Worm (Caenorhabditis elegans) whole organism, L3 larva: ENCODE measurements around the gene Y41E3.22.
A peak's percentile ranks its signal among the peaks of the same experiment; 100 is the strongest.

Experiments
- R02D3.7 ChIP-seq: fragments of 150-350 bp; optimal IDR thresholded peaks from 2 replicates; lab custom pipeline; 2014; ENCODE audit warnings: missing biosample characterization, missing genetic modification characterization
- ZK546.5 ChIP-seq: sonication (generic microtip); optimal IDR thresholded peaks from 2 replicates; lab custom pipeline; 2017; ENCODE audit warnings: missing biosample characterization, missing genetic modification characterization
- aly-2 ChIP-seq: fragments of 150-350 bp; optimal IDR thresholded peaks from 2 replicates; lab custom pipeline; 2014; ENCODE audit warnings: missing biosample characterization, missing genetic modification characterization
- ama-1 ChIP-seq: fragments of 150-350 bp; optimal IDR thresholded peaks from 2 replicates; lab custom pipeline; 2018
- ceh-16 ChIP-seq: sonication (generic microtip); optimal IDR thresholded peaks from 2 replicates; lab custom pipeline; 2017; ENCODE audit warnings: missing biosample characterization, missing genetic modification characterization
- ceh-28 ChIP-seq: fragments of 150-350 bp; optimal IDR thresholded peaks from 2 replicates; lab custom pipeline; 2014; ENCODE audit warnings: missing biosample characterization, missing genetic modification reagents, missing genetic modification characterization
- ceh-9 ChIP-seq: sonication (generic microtip); optimal IDR thresholded peaks from 2 replicates; lab custom pipeline; 2018; ENCODE audit warnings: missing biosample characterization, missing genetic modification characterization
- daf-12 ChIP-seq: fragments of 150-350 bp; optimal IDR thresholded peaks from 2 replicates; lab custom pipeline; 2014; ENCODE audit warnings: missing biosample characterization, missing genetic modification reagents, missing genetic modification characterization
- elt-1 ChIP-seq: fragments of 150-350 bp; optimal IDR thresholded peaks from 2 replicates; lab custom pipeline; 2014; ENCODE audit warnings: missing biosample characterization, missing genetic modification characterization
- elt-2 ChIP-seq: sonication (generic microtip); optimal IDR thresholded peaks from 2 replicates; lab custom pipeline; 2016; ENCODE audit warnings: missing genetic modification reagents, mild to moderate bottlenecking, missing genetic modification characterization, missing compliant biosample characterization
- fkh-10 ChIP-seq: sonication (generic microtip); optimal IDR thresholded peaks from 2 replicates; lab custom pipeline; 2017; ENCODE audit warnings: missing biosample characterization, missing genetic modification reagents, missing genetic modification characterization
- hmg-11 ChIP-seq: sonication (generic microtip); optimal IDR thresholded peaks from 2 replicates; lab custom pipeline; 2016; ENCODE audit warnings: missing genetic modification characterization, missing compliant biosample characterization
- jun-1 ChIP-seq: fragments of 150-350 bp; optimal IDR thresholded peaks from 2 replicates; lab custom pipeline; 2014; ENCODE audit warnings: missing biosample characterization, missing genetic modification reagents, missing genetic modification characterization
- lin-15B ChIP-seq: fragments of 150-350 bp; optimal IDR thresholded peaks from 2 replicates; lab custom pipeline; 2014; ENCODE audit warnings: missing biosample characterization, missing genetic modification characterization
- lin-39 ChIP-seq: fragments of 150-350 bp; optimal IDR thresholded peaks from 2 replicates; lab custom pipeline; 2018; ENCODE audit warnings: missing biosample characterization, missing genetic modification reagents, missing genetic modification characterization
- lsy-12 ChIP-seq: sonication (generic microtip); optimal IDR thresholded peaks from 2 replicates; lab custom pipeline; 2016; ENCODE audit warnings: mild to moderate bottlenecking, missing genetic modification characterization, missing compliant biosample characterization
- mml-1 ChIP-seq: fragments of 150-350 bp; sonication (generic microtip); optimal IDR thresholded peaks from 3 replicates; lab custom pipeline; 2014; ENCODE audit warnings: missing biosample characterization, missing genetic modification characterization
- nfya-1 ChIP-seq: sonication (generic microtip); optimal IDR thresholded peaks from 2 replicates; lab custom pipeline; 2017; ENCODE audit warnings: missing genetic modification characterization, mild to moderate bottlenecking, missing compliant biosample characterization, antibody characterized with exemption, moderate library complexity; ENCODE audit not compliant: insufficient read depth
- nhr-11 ChIP-seq: fragments of 150-350 bp; optimal IDR thresholded peaks from 2 replicates; lab custom pipeline; 2014; ENCODE audit warnings: missing biosample characterization, missing genetic modification characterization
- nhr-23 ChIP-seq: fragments of 150-350 bp; optimal IDR thresholded peaks from 2 replicates; lab custom pipeline; 2014; ENCODE audit warnings: missing biosample characterization, missing genetic modification reagents, missing genetic modification characterization
- nhr-237 ChIP-seq: fragments of 150-350 bp; optimal IDR thresholded peaks from 2 replicates; lab custom pipeline; 2014; ENCODE audit warnings: missing biosample characterization, missing genetic modification characterization
- nhr-25 ChIP-seq: sonication (generic microtip); optimal IDR thresholded peaks from 2 replicates; lab custom pipeline; 2017; ENCODE audit warnings: missing biosample characterization, missing genetic modification characterization
- nhr-67 ChIP-seq: fragments of 150-350 bp; optimal IDR thresholded peaks from 2 replicates; lab custom pipeline; 2014; ENCODE audit warnings: missing biosample characterization, missing genetic modification characterization
- nhr-76 ChIP-seq: fragments of 150-350 bp; sonication (generic microtip); optimal IDR thresholded peaks from 5 replicates; lab custom pipeline; 2014; ENCODE audit warnings: missing biosample characterization, missing genetic modification characterization
- nhr-77 ChIP-seq: fragments of 150-350 bp; optimal IDR thresholded peaks from 2 replicates; lab custom pipeline; 2014; ENCODE audit warnings: missing biosample characterization, missing genetic modification characterization
- pha-4 ChIP-seq: fragments of 150-350 bp; optimal IDR thresholded peaks from 2 replicates; lab custom pipeline; 2014; ENCODE audit warnings: missing biosample characterization, missing genetic modification reagents, missing genetic modification characterization
- pqm-1 ChIP-seq: fragments of 150-350 bp; optimal IDR thresholded peaks from 2 replicates; lab custom pipeline; 2017; ENCODE audit warnings: missing biosample characterization, missing genetic modification characterization, inconsistent platforms
- sea-2 ChIP-seq: fragments of 150-350 bp; sonication (generic microtip); optimal IDR thresholded peaks from 4 replicates; lab custom pipeline; 2014; ENCODE audit warnings: missing biosample characterization, missing genetic modification reagents, missing genetic modification characterization
- skn-1 ChIP-seq: fragments of 150-350 bp; optimal IDR thresholded peaks from 2 replicates; lab custom pipeline; 2014; ENCODE audit warnings: missing biosample characterization, missing genetic modification characterization
- snpc-4 ChIP-seq: fragments of 150-350 bp; optimal IDR thresholded peaks from 2 replicates; lab custom pipeline; 2014; ENCODE audit warnings: missing biosample characterization, missing genetic modification characterization
- tbx-2 ChIP-seq: sonication (generic microtip); optimal IDR thresholded peaks from 2 replicates; lab custom pipeline; 2016; ENCODE audit warnings: mild to moderate bottlenecking, missing genetic modification characterization, missing compliant biosample characterization
- unc-39 ChIP-seq: sonication (generic microtip); optimal IDR thresholded peaks from 4 replicates; lab custom pipeline; 2017; ENCODE audit warnings: missing biosample characterization, missing genetic modification characterization
- unc-62 ChIP-seq: fragments of 150-350 bp; sonication (generic microtip); optimal IDR thresholded peaks from 4 replicates; lab custom pipeline; 2014; ENCODE audit warnings: missing biosample characterization, missing genetic modification reagents, missing genetic modification characterization
- ztf-11 ChIP-seq: fragments of 150-350 bp; optimal IDR thresholded peaks from 2 replicates; lab custom pipeline; 2014; ENCODE audit warnings: missing biosample characterization, missing genetic modification characterization
- ztf-4 ChIP-seq: fragments of 150-350 bp; optimal IDR thresholded peaks from 2 replicates; lab custom pipeline; 2014; ENCODE audit warnings: missing biosample characterization, missing genetic modification characterization

Y41E3.22 gene

DNA sequence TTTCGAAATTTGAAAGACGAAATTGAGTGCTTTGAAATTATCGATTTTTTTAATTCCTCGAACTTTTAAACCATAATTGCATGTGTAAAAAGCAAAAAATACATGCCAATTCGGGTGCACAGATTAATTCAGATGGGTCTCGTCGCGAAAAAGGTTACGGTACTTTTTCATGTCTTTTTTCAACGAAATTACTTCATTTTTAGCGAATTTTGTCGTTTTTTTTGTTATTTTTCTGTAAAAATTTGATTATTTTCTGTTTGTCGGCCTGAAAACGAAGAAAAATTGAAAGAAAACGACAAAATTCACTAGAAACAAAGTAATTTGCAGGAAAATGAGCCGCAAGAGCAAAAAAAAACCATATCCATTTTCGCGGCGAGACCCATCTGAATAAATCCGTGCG lies 4.3 kb downstream of the Y41E3.22 start:
- TF ChIP-seq unc-39 (no peak), ceh-28 (peak; percentile 29)
- TF ChIP-seq, all 47 proteins: peak for 1

DNA sequence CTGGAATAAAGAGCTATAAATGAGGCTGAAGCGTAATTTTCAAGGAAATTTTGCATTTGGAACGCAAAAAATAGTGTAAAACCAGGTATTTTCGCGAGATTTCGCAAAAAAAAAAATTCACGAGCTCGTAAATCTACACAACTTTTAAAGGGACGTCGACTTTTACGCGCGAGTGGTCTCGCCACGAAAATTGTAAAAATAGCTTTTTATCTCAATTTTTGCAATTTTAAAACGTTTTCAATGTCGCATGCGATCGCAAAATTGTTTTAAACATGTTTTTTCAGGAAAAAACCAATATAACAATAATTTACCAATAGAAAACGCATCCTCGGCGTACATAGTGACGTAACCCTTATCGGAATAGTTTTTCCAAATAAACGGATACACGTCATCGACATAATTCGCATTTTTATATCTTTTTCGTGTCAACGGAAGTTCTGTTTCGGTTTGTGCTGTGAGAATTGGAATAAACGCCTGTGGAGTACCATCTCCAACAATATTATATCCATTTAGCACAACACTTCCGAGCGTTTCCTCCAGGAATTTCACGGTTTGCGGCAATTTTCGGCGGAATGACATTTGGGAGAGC lies 6.3 kb downstream of the Y41E3.22 start:
- TF ChIP-seq aly-2 (tag; lab: Kevin White, UChicago): peak; percentile 42
- peak; percentile 81 for TF ChIP-seq R02D3.7 (tag; lab: Kevin White, UChicago)
- TF ChIP-seq unc-39: no peak
- TF ChIP-seq lin-15B (tag; lab: Kevin White, UChicago): peak; percentile 12
- TF ChIP-seq pha-4: peak; percentile 5

DNA sequence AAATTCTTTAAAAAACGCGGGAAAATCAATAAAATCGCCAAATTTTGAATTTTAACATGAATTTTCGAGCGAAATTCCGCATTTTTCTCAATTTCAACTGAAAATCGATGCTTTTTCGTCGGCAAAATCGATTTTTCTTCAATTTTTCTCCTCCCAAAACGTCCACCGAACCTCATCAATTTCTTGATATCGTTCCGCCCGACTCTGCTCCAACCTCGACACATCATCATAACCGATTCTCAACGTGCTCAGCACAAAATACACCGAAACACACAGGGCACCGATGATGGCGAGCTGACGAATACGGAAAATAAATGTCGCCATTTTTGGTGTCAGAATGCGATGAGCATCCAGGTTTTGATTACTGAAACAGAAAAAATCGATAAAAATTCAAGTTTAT lies 8.0 kb downstream of the Y41E3.22 start, which contains the start of gene Y41E3.1:
TSS of gene Y41E3.1 (minus strand) at position 324 of the 400 bp plus-strand sequence.
- TF ChIP-seq nhr-76 (tag; lab: Kevin White, UChicago) (no peak), unc-62 (GFP tag; lab: Kevin White, UChicago) (no peak), nhr-237 (tag; lab: Kevin White, UChicago) (no peak), daf-12 (tag; lab: Kevin White, UChicago) (no peak), nhr-25 (no peak), tbx-2 (tag; lab: Kevin White, UChicago) (no peak), lsy-12 (tag; lab: Kevin White, UChicago) (no peak), sea-2 (no peak), nhr-67 (tag; lab: Kevin White, UChicago) (no peak)

DNA sequence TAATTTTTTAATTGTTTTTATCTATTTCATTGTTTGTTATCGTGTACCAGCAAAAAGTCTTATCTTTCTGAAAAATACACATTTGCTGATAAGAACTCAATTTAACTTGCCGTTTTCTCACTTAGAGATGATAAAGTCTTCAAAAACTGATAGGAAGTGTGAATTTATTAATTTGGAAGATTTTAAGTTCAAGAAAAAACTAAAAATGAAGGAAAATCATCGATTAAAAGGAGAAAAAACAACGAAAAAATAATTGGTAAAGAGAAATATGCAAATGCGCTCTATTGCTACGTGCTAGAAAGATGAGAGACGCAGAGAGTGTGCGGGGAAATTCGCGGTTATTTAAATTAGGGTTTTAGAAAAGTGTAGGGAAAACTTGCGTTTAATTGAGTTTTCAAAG lies 8.9 kb downstream of the Y41E3.22 start:
- TF ChIP-seq lsy-12 (tag; lab: Kevin White, UChicago) (no peak), nhr-11 (tag; lab: Kevin White, UChicago) (no peak), ama-1 (lab: Kevin White, UChicago) (no peak), hmg-11 (tag; lab: Kevin White, UChicago) (peak; percentile 62), R02D3.7 (tag; lab: Kevin White, UChicago) (peak; percentile 74), nhr-76 (tag; lab: Kevin White, UChicago) (no peak), nhr-77 (tag; lab: Kevin White, UChicago) (no peak), jun-1 (tag; lab: Kevin White, UChicago) (peak; percentile 26), nhr-23 (tag; lab: Kevin White, UChicago) (no peak), elt-2 (tag; lab: Kevin White, UChicago) (peak; percentile 97), snpc-4 (tag; lab: Kevin White, UChicago) (peak; percentile 87), lin-39 (peak; percentile 12), ztf-4 (tag; lab: Kevin White, UChicago) (no peak), nfya-1 (tag; lab: Kevin White, UChicago) (peak; percentile 86), ztf-11 (tag; lab: Kevin White, UChicago) (no peak), fkh-10 (GFP tag; lab: Kevin White, UChicago) (peak; percentile 10), lin-15B (tag; lab: Kevin White, UChicago) (peak; percentile 91), pqm-1 (peak; percentile 86), ceh-16 (tag; lab: Kevin White, UChicago) (no peak), mml-1 (tag; lab: Kevin White, UChicago) (no peak), nhr-25 (peak; percentile 51), elt-1 (tag; lab: Kevin White, UChicago) (no peak), skn-1 (tag; lab: Kevin White, UChicago) (peak; percentile 19), ZK546.5 (tag; lab: Kevin White, UChicago) (no peak), pha-4 (peak; percentile 74)
- TF ChIP-seq, all 47 proteins: peak for 13

DNA sequence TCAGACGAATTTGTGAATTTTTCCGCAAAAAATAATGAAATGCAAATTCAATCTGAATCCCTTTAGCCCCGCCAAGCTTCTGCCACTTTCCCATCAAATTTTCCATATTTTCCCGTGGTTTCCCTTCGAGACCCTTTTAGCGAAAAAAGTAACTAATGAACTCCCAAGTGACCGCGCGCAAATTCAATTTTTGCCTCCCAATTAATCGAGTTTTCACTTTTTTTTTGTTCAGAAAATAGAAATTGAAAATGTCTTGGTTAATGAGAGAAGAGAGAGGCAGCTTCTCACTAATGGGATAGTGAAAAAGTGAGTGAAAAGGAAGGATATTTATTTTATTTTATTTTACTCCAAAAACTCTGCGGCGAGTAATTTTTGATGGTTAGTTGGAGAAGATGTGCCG lies 9.6 kb downstream of the Y41E3.22 start:
- no peak for TF ChIP-seq tbx-2 (tag; lab: Kevin White, UChicago)
- no peak for TF ChIP-seq ZK546.5 (tag; lab: Kevin White, UChicago)
- TF ChIP-seq ztf-4 (tag; lab: Kevin White, UChicago): no peak
- TF ChIP-seq daf-12 (tag; lab: Kevin White, UChicago): no peak
- no peak for TF ChIP-seq ceh-9 (tag; lab: Kevin White, UChicago)
- TF ChIP-seq fkh-10 (GFP tag; lab: Kevin White, UChicago): no peak
- TF ChIP-seq, all 47 proteins: peak for 0
